Worm (Caenorhabditis elegans) whole organism, L1 larva: ENCODE data around the gene DC2.5.

Experiments
- ceh-82 ChIP-seq, 3 experiments: fragments of 150-350 bp in 1 of 3; sonication (generic microtip) in 2 of 3; optimal IDR thresholded peaks; 2 replicates each; lab custom pipeline; 2014 to 2017; ENCODE audit warnings: missing biosample characterization in 3 of 3, missing genetic modification characterization in 3 of 3
- dpl-1 ChIP-seq, 3 experiments: fragments of 150-350 bp in 2 of 3; sonication (generic microtip) in 1 of 3; optimal IDR thresholded peaks; 2 replicates each; lab custom pipeline; 2014 to 2017; ENCODE audit warnings: missing biosample characterization in 3 of 3, missing genetic modification characterization in 3 of 3, missing genetic modification reagents in 3 of 3
- fkh-10 ChIP-seq: sonication (generic microtip); optimal IDR thresholded peaks from 2 replicates; lab custom pipeline; 2017; ENCODE audit warnings: missing biosample characterization, missing genetic modification reagents, missing genetic modification characterization
- lin-15B ChIP-seq: fragments of 150-350 bp; sonication (generic microtip); optimal IDR thresholded peaks from 3 replicates; lab custom pipeline; 2014; ENCODE audit warnings: missing biosample characterization, missing genetic modification characterization
- mep-1 ChIP-seq: fragments of 150-350 bp; optimal IDR thresholded peaks from 2 replicates; lab custom pipeline; 2014; ENCODE audit warnings: missing biosample characterization, missing genetic modification characterization
- nhr-237 ChIP-seq: fragments of 150-350 bp; optimal IDR thresholded peaks from 2 replicates; lab custom pipeline; 2014; ENCODE audit warnings: missing biosample characterization, missing genetic modification characterization
- snpc-4 ChIP-seq: fragments of 150-350 bp; optimal IDR thresholded peaks from 2 replicates; lab custom pipeline; 2014; ENCODE audit warnings: missing biosample characterization, missing genetic modification characterization
- tbx-2 ChIP-seq: sonication (generic microtip); optimal IDR thresholded peaks from 2 replicates; lab custom pipeline; 2016; ENCODE audit warnings: missing genetic modification characterization, missing compliant biosample characterization

ce11 chrV:238094-238493 lies 25.5 kb upstream of the DC2.5 start, which contains the start of gene R02C2.1:
- no peak for TF ChIP-seq nhr-237
- no peak for TF ChIP-seq dpl-1 (GFP tag; optimal IDR thresholded peaks at IDR 0.05; lab: Kevin White, UChicago)
- no peak for TF ChIP-seq mep-1
- no peak for TF ChIP-seq fkh-10 (GFP tag; lab: Kevin White, UChicago)
- no peak for TF ChIP-seq ceh-82 (tag; optimal IDR thresholded peaks at IDR 0.05; lab: Kevin White, UChicago)
- TF ChIP-seq lin-15B, result no peak
- TF ChIP-seq snpc-4 (tag; lab: Kevin White, UChicago), result no peak
- no peak for TF ChIP-seq tbx-2 (tag; lab: Kevin White, UChicago)
